Fruit fly (Drosophila melanogaster) whole organism, wandering third instar larva: ENCODE data around the gene CG4174.
A peak's percentile ranks its signal among the peaks of the same experiment; 100 is the strongest.

ENCODE experiments used
- Abd-B ChIP-seq: fragments of >200 bp; optimal IDR thresholded peaks from 2 replicates; lab custom pipeline; 2017; ENCODE audit warnings: missing biosample characterization, missing genetic modification characterization
- CG32264 ChIP-seq: fragments of 200-800 bp; sonication (Bioruptor generic); optimal IDR thresholded peaks from 2 replicates; lab custom pipeline; 2016; ENCODE audit warnings: missing biosample characterization, missing genetic modification characterization
- CG9705 ChIP-seq: fragments of 200-800 bp; sonication (Bioruptor generic); optimal IDR thresholded peaks from 2 replicates; lab custom pipeline; 2018; ENCODE audit warnings: missing biosample characterization, mild to moderate bottlenecking, missing genetic modification characterization
- CrebA ChIP-seq: fragments of 200-800 bp; sonication (Bioruptor generic); optimal IDR thresholded peaks from 2 replicates; lab custom pipeline; 2016; ENCODE audit warnings: missing biosample characterization, mild to moderate bottlenecking, missing genetic modification characterization, borderline replicate concordance
- Dfd ChIP-seq: fragments of >200 bp; optimal IDR thresholded peaks from 2 replicates; lab custom pipeline; 2017; ENCODE audit warnings: missing biosample characterization, missing genetic modification characterization
- Dif ChIP-seq: fragments of 200-275, 200-300 bp; sonication (Bioruptor generic); optimal IDR thresholded peaks from 2 replicates; lab custom pipeline; 2018; ENCODE audit warnings: missing biosample characterization, missing genetic modification characterization; ENCODE audit not compliant: partially characterized antibody
- GATAd ChIP-seq: sonication (Bioruptor generic); optimal IDR thresholded peaks from 2 replicates; lab custom pipeline; 2016; ENCODE audit warnings: missing biosample characterization, missing genetic modification characterization
- HLH106 ChIP-seq: fragments of 200-800 bp; optimal IDR thresholded peaks from 3 replicates; lab custom pipeline; 2019; ENCODE audit warnings: missing biosample characterization, mild to moderate bottlenecking, missing genetic modification characterization, moderate library complexity
- Hnf4 ChIP-seq: fragments of 200-800 bp; sonication (Bioruptor generic); optimal IDR thresholded peaks from 2 replicates; lab custom pipeline; 2016; ENCODE audit warnings: missing biosample characterization, mild to moderate bottlenecking, missing genetic modification characterization
- Hr78 ChIP-seq: fragments of >200 bp; optimal IDR thresholded peaks from 2 replicates; lab custom pipeline; 2017; ENCODE audit warnings: missing biosample characterization, missing genetic modification characterization
- Mio ChIP-seq: sonication (Bioruptor generic); optimal IDR thresholded peaks from 2 replicates; lab custom pipeline; 2016; ENCODE audit warnings: missing biosample characterization, missing genetic modification characterization
- Myc ChIP-seq: fragments of >200 bp; optimal IDR thresholded peaks from 2 replicates; lab custom pipeline; 2017
- N ChIP-seq: fragments of >200 bp; optimal IDR thresholded peaks from 2 replicates; lab custom pipeline; 2018; ENCODE audit warnings: missing biosample characterization, missing external identifiers, missing genetic modification characterization
- OdsH ChIP-seq: fragments of 200-800 bp; sonication (Bioruptor generic); optimal IDR thresholded peaks from 2 replicates; lab custom pipeline; 2016; ENCODE audit warnings: missing biosample characterization, mild to moderate bottlenecking, missing genetic modification characterization
- Rel ChIP-seq, 2 experiments: fragments of 200-800 bp; sonication (Bioruptor generic) in 1 of 2; optimal IDR thresholded peaks; 2 replicates in 1 of 2; 3 replicates in 1 of 2; lab custom pipeline; 2016 to 2019; ENCODE audit warnings: mild to moderate bottlenecking in 2 of 2, missing biosample characterization in 2 of 2, missing genetic modification characterization in 2 of 2, moderate library complexity in 1 of 2
- Sp1 ChIP-seq: fragments of 200-800 bp; sonication (Bioruptor generic); optimal IDR thresholded peaks from 3 replicates; lab custom pipeline; 2019; ENCODE audit warnings: missing biosample characterization, mild to moderate bottlenecking, missing genetic modification characterization, moderate library complexity
- Vsx2 ChIP-seq: fragments of 200-300, 225-300 bp; sonication (Bioruptor generic); optimal IDR thresholded peaks from 2 replicates; lab custom pipeline; 2018; ENCODE audit warnings: missing biosample characterization, missing genetic modification characterization; ENCODE audit not compliant: partially characterized antibody
- br ChIP-seq: fragments of 200-800 bp; sonication (Bioruptor generic); optimal IDR thresholded peaks from 2 replicates; lab custom pipeline; 2016; ENCODE audit warnings: missing biosample characterization, missing genetic modification characterization
- dl ChIP-seq, 2 experiments: fragments of 175-275, 200-275 bp in 1 of 2; fragments of 200-275 bp in 1 of 2; sonication (Bioruptor generic); optimal IDR thresholded peaks; lab custom pipeline; 2018; ENCODE audit warnings: mild to moderate bottlenecking in 2 of 2, missing biosample characterization in 2 of 2, missing genetic modification characterization in 2 of 2, moderate library complexity in 2 of 2; ENCODE audit not compliant: partially characterized antibody in 2 of 2, insufficient read depth in 1 of 2
- dmrt93B ChIP-seq: fragments of 200-800 bp; sonication (Bioruptor generic); optimal IDR thresholded peaks from 2 replicates; lab custom pipeline; 2018; ENCODE audit warnings: missing biosample characterization, mild to moderate bottlenecking, missing genetic modification characterization
- dsf ChIP-seq: sonication (Bioruptor generic); optimal IDR thresholded peaks from 2 replicates; lab custom pipeline; 2016; ENCODE audit warnings: missing biosample characterization, missing genetic modification characterization, borderline replicate concordance
- ey ChIP-seq: fragments of 200-800 bp; sonication (Bioruptor generic); optimal IDR thresholded peaks from 2 replicates; lab custom pipeline; 2016; ENCODE audit warnings: missing biosample characterization, missing genetic modification characterization
- foxo ChIP-seq, 2 experiments: fragments of 200-800 bp; sonication (Bioruptor generic); optimal IDR thresholded peaks; 2 replicates in 1 of 2; 3 replicates in 1 of 2; lab custom pipeline; 2016 to 2017; ENCODE audit warnings: missing biosample characterization in 2 of 2, missing genetic modification characterization in 2 of 2
- fru ChIP-seq: fragments of 200-800 bp; sonication (Bioruptor generic); optimal IDR thresholded peaks from 3 replicates; lab custom pipeline; 2016; ENCODE audit warnings: missing biosample characterization, mild to moderate bottlenecking, missing genetic modification characterization
- h ChIP-seq: fragments of 200-800 bp; sonication (Bioruptor generic); optimal IDR thresholded peaks from 3 replicates; lab custom pipeline; 2016; ENCODE audit warnings: missing biosample characterization, mild to moderate bottlenecking, missing genetic modification characterization
- jim ChIP-seq: fragments of 175-275, 200-325 bp; sonication (Bioruptor generic); optimal IDR thresholded peaks from 2 replicates; lab custom pipeline; 2016; ENCODE audit warnings: missing biosample characterization, mild to moderate bottlenecking, missing genetic modification characterization
- lola ChIP-seq: fragments of >200 bp; optimal IDR thresholded peaks from 2 replicates; lab custom pipeline; 2017; ENCODE audit warnings: missing biosample characterization, missing genetic modification characterization
- pan ChIP-seq: fragments of >200 bp; optimal IDR thresholded peaks from 2 replicates; lab custom pipeline; 2017
- rgr ChIP-seq: fragments of 200-800 bp; sonication (Bioruptor generic); optimal IDR thresholded peaks from 3 replicates; lab custom pipeline; 2016; ENCODE audit warnings: missing biosample characterization, mild to moderate bottlenecking, missing genetic modification characterization
- sage ChIP-seq: fragments of 200-800 bp; sonication (Bioruptor generic); optimal IDR thresholded peaks from 2 replicates; lab custom pipeline; 2016; ENCODE audit warnings: missing biosample characterization, mild to moderate bottlenecking, missing genetic modification characterization
- sv ChIP-seq: fragments of 200-800 bp; sonication (Bioruptor generic); optimal IDR thresholded peaks from 3 replicates; lab custom pipeline; 2016; ENCODE audit warnings: missing biosample characterization, missing genetic modification characterization
- usp ChIP-seq: fragments of >200 bp; optimal IDR thresholded peaks from 2 replicates; lab custom pipeline; 2017; ENCODE audit warnings: missing biosample characterization, missing genetic modification characterization
- woc ChIP-seq: sonication (Bioruptor generic); optimal IDR thresholded peaks from 2 replicates; lab custom pipeline; 2016; ENCODE audit warnings: missing biosample characterization, mild to moderate bottlenecking, missing genetic modification characterization

CG4174 gene

dm6 chr3L:18632187-18632635 lies 14.5 kb upstream of the CG4174 start:
- TF ChIP-seq Rel (GFP tag; optimal IDR thresholded peaks at IDR 0.05; lab: Kevin White, UChicago) = no peak
- peak; percentile 92 for TF ChIP-seq Rel (tag; optimal IDR thresholded peaks at IDR 0.05; lab: Kevin White, UChicago)
- TF ChIP-seq jim = no peak
- peak; percentile 53 for TF ChIP-seq CrebA (GFP tag; lab: Kevin White, UChicago)
- TF ChIP-seq Hnf4 (GFP tag; lab: Kevin White, UChicago) = no peak

dm6 chr3L:18629874-18630273 lies 12.1 kb upstream of the CG4174 start:
- TF ChIP-seq pan (lab: Kevin White, UChicago) (no peak), Dfd (no peak), Mio (no peak), N (GFP tag; lab: Kevin White, UChicago) (no peak), dmrt93B (GFP tag; lab: Kevin White, UChicago) (no peak), sage (GFP tag; lab: Kevin White, UChicago) (no peak), usp (GFP tag; lab: Kevin White, UChicago) (no peak), h (GFP tag; lab: Kevin White, UChicago) (no peak)

- TF ChIP-seq Hnf4 (GFP tag; lab: Kevin White, UChicago) (no peak), GATAd (GFP tag; lab: Kevin White, UChicago) (no peak), OdsH (no peak), dmrt93B (GFP tag; lab: Kevin White, UChicago) (no peak), CG32264 (GFP tag; lab: Kevin White, UChicago) (no peak), sage (GFP tag; lab: Kevin White, UChicago) (no peak), Myc (lab: Kevin White, UChicago) (no peak), pan (lab: Kevin White, UChicago) (no peak), Rel (GFP tag; optimal IDR thresholded peaks at IDR 0.05; lab: Kevin White, UChicago) (no peak), Rel (tag; optimal IDR thresholded peaks at IDR 0.05; lab: Kevin White, UChicago) (peak; percentile 67)
Observed at dm6 chr3L:18628458-18628857, 10.7 kb upstream of the CG4174 start.

dm6 chr3L:18627657-18628455 lies 10.1 kb upstream of the CG4174 start:
- no peak for TF ChIP-seq sage (GFP tag; lab: Kevin White, UChicago)
- TF ChIP-seq ey = no peak
- TF ChIP-seq GATAd (GFP tag; lab: Kevin White, UChicago) = no peak
- TF ChIP-seq br (GFP tag; lab: Kevin White, UChicago) = no peak
- no peak for TF ChIP-seq dmrt93B (GFP tag; lab: Kevin White, UChicago)
- TF ChIP-seq h (GFP tag; lab: Kevin White, UChicago) = no peak
- no peak for TF ChIP-seq rgr
- peak in 1 of 2 experiments; percentile 22 for TF ChIP-seq dl (GFP tag; optimal IDR thresholded peaks at IDR 0.05; lab: Kevin White, UChicago; ENCODE audit: insufficient read depth in 1 of 2, partially characterized antibody in 2 of 2)
- TF ChIP-seq Dif (GFP tag; lab: Kevin White, UChicago) = peak; percentile 44

dm6 chr3L:18626451-18627079 lies 8.8 kb upstream of the CG4174 start:
- TF ChIP-seq Dif (GFP tag; lab: Kevin White, UChicago) (no peak), lola (no peak), dl (GFP tag; optimal IDR thresholded peaks at IDR 0.05; lab: Kevin White, UChicago; ENCODE audit: insufficient read depth in 1 of 2, partially characterized antibody in 2 of 2) (no peak), HLH106 (tag; lab: Kevin White, UChicago) (peak; percentile 6)

- peak in 1 of 2 experiments; percentile 27 for TF ChIP-seq dl (GFP tag; optimal IDR thresholded peaks at IDR 0.05; lab: Kevin White, UChicago; ENCODE audit: insufficient read depth in 1 of 2, partially characterized antibody in 2 of 2)
- TF ChIP-seq lola = no peak
- TF ChIP-seq Myc (lab: Kevin White, UChicago) = no peak
- TF ChIP-seq foxo (GFP tag; optimal IDR thresholded peaks at IDR 0.05; lab: Kevin White, UChicago) = peak in 1 of 2 experiments; percentile 21
- TF ChIP-seq CG9705 (GFP tag; lab: Kevin White, UChicago) = no peak
- no peak for TF ChIP-seq Mio
- no peak for TF ChIP-seq CrebA (GFP tag; lab: Kevin White, UChicago)
- no peak for TF ChIP-seq br (GFP tag; lab: Kevin White, UChicago)
- TF ChIP-seq Sp1 (GFP tag; lab: Kevin White, UChicago) = peak; percentile 25
- no peak for TF ChIP-seq Rel (GFP tag; optimal IDR thresholded peaks at IDR 0.05; lab: Kevin White, UChicago)
- peak; percentile 22 for TF ChIP-seq Rel (tag; optimal IDR thresholded peaks at IDR 0.05; lab: Kevin White, UChicago)
- no peak for TF ChIP-seq fru (GFP tag; lab: Kevin White, UChicago)
- TF ChIP-seq dsf (GFP tag; lab: Kevin White, UChicago) = no peak
- TF ChIP-seq rgr = peak; percentile 39
- TF ChIP-seq Abd-B (GFP tag; lab: Kevin White, UChicago) = no peak
- TF ChIP-seq sv (GFP tag; lab: Kevin White, UChicago) = no peak
- no peak for TF ChIP-seq dmrt93B (GFP tag; lab: Kevin White, UChicago)
- no peak for TF ChIP-seq OdsH
- no peak for TF ChIP-seq Hr78 (GFP tag; lab: Kevin White, UChicago)
- peak; percentile 18 for TF ChIP-seq jim
- no peak for TF ChIP-seq Vsx2 (GFP tag; lab: Kevin White, UChicago)
- TF ChIP-seq pan (lab: Kevin White, UChicago) = no peak
- TF ChIP-seq Dif (GFP tag; lab: Kevin White, UChicago) = no peak
- no peak for TF ChIP-seq woc (GFP tag; lab: Kevin White, UChicago)
- TF ChIP-seq CG32264 (GFP tag; lab: Kevin White, UChicago) = no peak
- peak; percentile 65 for TF ChIP-seq Hnf4 (GFP tag; lab: Kevin White, UChicago)
Observed at dm6 chr3L:18625786-18626185, 8.0 kb upstream of the CG4174 start, which contains the start of gene MYPT-75D. TSS of gene MYPT-75D (plus strand) at chr3L:18625959.
